Fruit fly (Drosophila melanogaster): ENCODE results near the gene Dnaaf5.

The Dnaaf5 gene

DNA sequence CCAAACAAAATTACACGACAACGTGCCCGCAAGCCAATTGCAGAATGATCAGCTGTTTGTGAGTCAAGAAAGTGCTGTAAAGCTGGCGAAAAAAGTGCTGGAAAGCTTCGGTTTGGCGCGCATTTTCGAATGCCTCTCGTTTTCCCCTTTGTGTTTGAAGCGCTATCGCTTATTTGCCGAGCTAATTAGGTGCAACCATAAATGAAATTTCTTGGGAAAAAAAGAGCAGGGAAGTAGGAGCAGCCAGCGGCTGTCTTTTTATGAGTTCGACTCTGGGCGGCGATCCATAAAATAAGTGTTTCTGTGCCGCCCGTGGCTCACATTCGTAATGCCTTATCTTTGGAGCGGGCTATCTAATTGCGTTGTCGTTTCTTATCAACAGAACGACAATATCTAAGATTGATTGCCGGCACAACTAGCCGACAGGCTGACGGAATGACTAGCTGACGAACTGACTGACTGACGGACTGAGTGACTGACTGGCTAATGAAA lies at the start of gene Dnaaf5:
Dnaaf5 (minus strand) TSS at position 46 of the 492 bp plus-strand sequence.
- TF ChIP-seq noc (tag; optimal IDR thresholded peaks at IDR 0.05) = peak; percentile 65

DNA sequence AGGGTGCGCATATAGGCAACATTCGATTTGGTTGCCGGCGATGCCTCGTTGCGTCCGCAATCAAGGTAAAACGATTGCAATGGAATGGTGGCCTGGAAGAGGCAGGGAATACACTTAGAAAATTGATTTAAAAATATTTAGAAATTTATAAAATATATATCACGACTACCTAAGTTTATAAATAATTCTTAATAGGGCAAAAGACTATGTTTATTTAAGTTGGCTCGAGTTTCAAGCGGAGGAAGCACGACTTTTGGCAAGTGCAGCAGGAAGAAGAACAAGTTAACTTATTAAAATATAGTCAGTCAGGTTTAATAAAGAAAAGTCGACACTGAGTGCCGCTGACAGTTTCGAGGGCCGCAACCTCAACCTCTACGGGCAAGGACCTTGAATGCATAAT lies 48.8 kb upstream of the Dnaaf5 start:
- no peak for TF ChIP-seq noc (tag; optimal IDR thresholded peaks at IDR 0.05)

dm6 chr3R:14406648-14407047 lies 45.1 kb upstream of the Dnaaf5 start:
- no peak for TF ChIP-seq noc (tag; optimal IDR thresholded peaks at IDR 0.05)

- TF ChIP-seq noc (tag; optimal IDR thresholded peaks at IDR 0.05) = no peak
Observed at dm6 chr3R:14405312-14405711, 43.7 kb upstream of the Dnaaf5 start.

DNA sequence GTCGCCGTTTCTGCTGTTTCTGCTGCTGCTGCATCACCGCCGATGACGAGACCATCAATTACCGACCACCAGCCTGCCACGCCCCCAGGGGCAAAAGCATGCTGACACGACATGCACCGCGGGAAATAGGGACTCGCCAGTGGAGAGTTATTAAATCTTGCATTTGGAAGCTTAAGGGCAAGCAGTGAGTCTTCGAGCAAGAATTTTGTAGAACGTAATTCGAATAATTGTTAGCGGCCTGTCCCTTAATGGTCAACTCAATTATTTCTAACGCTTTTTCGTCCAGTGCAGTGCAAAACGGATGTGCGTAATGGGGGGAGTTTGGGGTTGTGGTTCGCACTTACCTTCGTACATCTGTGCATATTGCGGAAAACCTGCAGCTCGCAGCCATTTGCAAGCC lies 37.8 kb upstream of the Dnaaf5 start:
- no peak for TF ChIP-seq noc (tag; optimal IDR thresholded peaks at IDR 0.05)

- TF ChIP-seq noc (tag; optimal IDR thresholded peaks at IDR 0.05) = no peak
Observed at dm6 chr3R:14398620-14399019, 37.0 kb upstream of the Dnaaf5 start.

DNA sequence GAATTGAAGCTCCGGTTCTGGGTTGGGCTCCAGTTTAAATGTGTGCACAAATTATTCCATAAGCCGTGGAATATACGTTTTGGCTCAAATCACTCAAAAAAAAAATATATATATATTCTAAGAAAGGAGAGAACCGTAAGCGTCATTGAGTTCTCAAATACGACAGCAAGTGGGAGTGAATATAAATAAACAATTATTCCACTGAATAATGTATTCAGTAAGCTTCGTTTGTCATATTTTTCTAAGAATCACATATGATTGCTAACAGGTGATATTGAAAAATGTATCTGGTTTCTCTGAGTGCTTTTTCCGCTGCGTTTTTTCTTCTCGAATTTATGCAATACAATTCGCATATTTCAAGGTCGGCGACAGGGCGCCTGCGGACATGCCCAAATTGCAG lies 36.3 kb upstream of the Dnaaf5 start:
- TF ChIP-seq noc (tag; optimal IDR thresholded peaks at IDR 0.05) = no peak

DNA sequence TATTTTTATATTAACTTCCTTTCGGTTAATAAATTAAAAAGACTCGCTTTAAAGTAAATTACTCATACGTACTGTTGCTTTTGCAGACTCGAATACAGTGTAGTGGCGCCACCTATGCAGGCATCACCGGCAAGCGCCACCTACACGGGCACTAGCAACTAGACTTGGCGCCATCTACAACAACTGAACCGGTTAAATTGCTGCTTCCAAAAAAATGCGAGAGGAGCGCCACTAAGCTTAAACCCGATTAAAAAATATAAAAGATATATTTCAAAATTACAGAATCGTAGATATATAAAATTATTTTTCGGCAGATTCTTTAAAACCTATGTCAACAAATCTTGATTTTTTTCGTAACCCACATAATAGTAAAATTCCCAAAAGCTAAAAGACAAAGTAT lies 29.7 kb upstream of the Dnaaf5 start:
- no peak for TF ChIP-seq noc (tag; optimal IDR thresholded peaks at IDR 0.05)

DNA sequence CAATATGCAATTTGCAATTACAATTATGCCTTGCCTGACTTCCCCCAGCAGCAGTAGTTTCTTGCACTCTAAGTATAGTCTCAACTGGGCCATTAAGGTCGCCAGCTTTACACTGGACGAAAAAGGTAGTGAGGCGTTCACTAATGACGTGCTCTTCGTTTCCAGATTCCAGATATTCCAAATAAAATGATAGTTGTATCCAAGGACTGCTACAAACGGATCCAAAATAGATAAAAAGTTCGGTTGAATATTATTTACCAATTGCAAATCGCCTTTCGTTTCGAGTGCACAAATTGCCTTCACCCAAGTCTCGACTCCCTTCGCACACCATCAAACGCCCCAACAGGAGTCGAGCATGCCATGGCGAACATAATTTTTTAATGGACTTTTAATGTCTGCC lies 28.9 kb upstream of the Dnaaf5 start:
- TF ChIP-seq noc (tag; optimal IDR thresholded peaks at IDR 0.05) = no peak

- no peak for TF ChIP-seq noc (tag; optimal IDR thresholded peaks at IDR 0.05)
Observed at dm6 chr3R:14389258-14389657, 27.7 kb upstream of the Dnaaf5 start.

DNA sequence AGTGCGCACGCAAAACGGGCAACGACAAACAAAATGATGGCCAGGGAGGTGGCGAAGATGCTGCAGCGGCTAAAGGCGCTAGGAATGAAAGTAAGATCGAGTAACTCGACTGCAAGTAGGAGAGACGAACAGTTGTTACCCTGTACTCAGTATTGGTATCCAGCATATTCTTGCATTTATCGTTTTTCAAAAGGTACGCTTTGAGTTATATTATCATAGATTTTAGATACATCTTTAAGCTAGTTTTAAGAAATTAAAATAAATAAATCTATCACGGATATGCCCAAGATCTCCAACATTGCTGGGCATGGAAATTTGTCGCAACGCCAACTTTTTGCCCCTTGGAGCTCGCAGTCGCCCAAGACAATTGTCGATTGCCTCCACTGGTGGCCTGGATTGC lies 26.3 kb upstream of the Dnaaf5 start:
- TF ChIP-seq noc (tag; optimal IDR thresholded peaks at IDR 0.05) = no peak

dm6 chr3R:14386088-14386822 lies 24.7 kb upstream of the Dnaaf5 start:
- TF ChIP-seq noc (tag; optimal IDR thresholded peaks at IDR 0.05) = no peak

DNA sequence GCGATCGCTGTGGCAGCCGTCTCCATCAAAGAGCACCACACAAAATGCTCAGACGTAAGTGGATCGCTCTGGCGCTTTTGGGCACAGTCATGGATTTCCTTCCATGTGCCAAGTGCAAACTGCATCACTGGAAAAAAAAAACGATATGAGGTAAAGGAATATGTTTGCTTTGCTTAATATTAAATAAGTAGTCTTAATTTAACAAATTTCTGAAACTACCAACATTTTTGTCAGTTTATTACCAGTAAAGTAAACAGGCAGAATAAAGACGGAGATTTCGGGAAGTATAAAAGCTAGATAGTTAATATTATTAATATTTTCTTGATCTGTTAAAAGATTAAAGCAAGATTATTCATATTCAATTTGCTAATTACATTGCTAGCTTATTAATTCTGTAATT lies 22.9 kb upstream of the Dnaaf5 start:
- no peak for TF ChIP-seq noc (tag; optimal IDR thresholded peaks at IDR 0.05)

DNA sequence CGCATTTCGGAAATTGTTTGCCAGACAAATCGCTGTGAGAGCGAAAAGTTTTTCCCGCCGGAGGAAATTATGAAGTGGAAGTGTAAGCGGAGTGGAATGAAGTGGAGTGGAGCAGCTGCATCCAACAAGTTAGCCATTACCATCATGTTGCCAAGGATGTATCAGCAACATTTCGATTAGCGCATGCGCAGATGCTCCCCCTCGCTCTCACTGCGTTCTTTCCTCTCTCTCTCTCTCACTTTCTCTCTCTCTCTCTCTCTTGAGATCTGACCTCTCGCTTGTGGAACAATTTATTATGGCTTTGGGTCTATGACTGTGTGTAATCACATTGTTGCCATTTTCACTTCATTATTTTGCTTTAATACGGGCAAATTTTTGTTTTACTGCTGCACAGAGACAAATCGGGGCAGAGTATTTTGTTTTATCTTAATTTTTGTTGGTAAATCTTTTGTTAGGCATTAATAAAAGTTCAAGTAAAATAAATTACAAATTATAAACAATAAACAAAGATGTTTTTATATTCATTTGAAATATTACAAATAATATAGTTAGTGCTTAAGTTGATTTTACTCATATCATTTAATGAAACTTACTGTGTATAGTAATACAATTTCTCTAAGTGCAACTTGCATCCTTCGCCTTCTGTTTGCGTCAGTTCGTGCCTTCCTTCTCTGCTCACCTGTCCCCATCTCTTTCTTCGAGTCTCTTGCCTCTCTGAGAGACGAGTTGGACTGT lies 20.9 kb upstream of the Dnaaf5 start:
- TF ChIP-seq noc (tag; optimal IDR thresholded peaks at IDR 0.05) = peak; percentile 43

dm6 chr3R:14381599-14381998 lies 20.0 kb upstream of the Dnaaf5 start, which contains the start of gene soti:
soti (minus strand) TSS chr3R:14381699.
- no peak for TF ChIP-seq noc (tag; optimal IDR thresholded peaks at IDR 0.05)

dm6 chr3R:14373828-14374217 lies 12.2 kb upstream of the Dnaaf5 start:
- no peak for TF ChIP-seq noc (tag; optimal IDR thresholded peaks at IDR 0.05)

dm6 chr3R:14373192-14373827 lies 11.7 kb upstream of the Dnaaf5 start:
- peak; percentile 49 for TF ChIP-seq noc (tag; optimal IDR thresholded peaks at IDR 0.05)
